Worm (Caenorhabditis elegans) whole organism, midembryonic: Measurements from ENCODE around the gene C49F5.6.

Experiments used
- T22C8.4 ChIP-seq: fragments of 200-800 bp; sonication (Bioruptor generic); IDR thresholded peaks from 2 replicates; pipeline ENCODE4 v1.3.6; 2022; ENCODE audit warnings: missing genetic modification characterization, missing compliant biosample characterization
- cog-1 ChIP-seq: sonication (generic microtip); optimal IDR thresholded peaks from 2 replicates; lab custom pipeline; 2016; ENCODE audit warnings: missing genetic modification characterization, missing compliant biosample characterization
- klf-2 ChIP-seq: fragments of 200-800 bp; sonication (Bioruptor generic); conservative IDR thresholded peaks from 2 replicates; pipeline ENCODE4 v1.3.6; 2022; ENCODE audit warnings: missing genetic modification reagents, missing genetic modification characterization, missing compliant biosample characterization
- ref-1 ChIP-seq: fragments of 200-800 bp; sonication (Bioruptor generic); conservative IDR thresholded peaks from 2 replicates; pipeline ENCODE4 v1.3.6; 2022; ENCODE audit warnings: missing genetic modification reagents, missing genetic modification characterization, missing compliant biosample characterization
- ztf-29 ChIP-seq: fragments of 200-800 bp; sonication (Bioruptor generic); IDR thresholded peaks from 2 replicates; pipeline ENCODE4 v1.3.6; 2022; ENCODE audit warnings: missing genetic modification reagents, missing genetic modification characterization, missing compliant biosample characterization

DNA sequence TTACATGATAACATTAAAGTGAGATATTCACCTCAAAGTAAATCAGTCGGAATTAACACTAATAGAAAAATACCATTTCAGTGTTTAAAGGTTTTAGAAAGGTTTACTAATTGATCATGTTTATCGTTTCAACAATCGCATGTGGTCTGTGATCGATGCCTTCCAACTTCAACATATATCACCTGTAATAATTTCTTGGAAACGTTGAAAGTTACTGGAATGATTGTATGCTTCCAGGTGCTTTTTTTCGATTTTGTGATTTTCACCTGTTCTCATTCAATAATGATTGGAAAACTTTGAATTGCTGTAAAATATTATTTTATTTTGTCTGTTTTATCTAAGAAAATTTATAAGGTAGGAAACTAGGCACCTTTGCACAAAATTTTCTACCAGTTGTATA, 34.4 kb downstream of the C49F5.6 start:
- TF ChIP-seq ref-1 (GFP tag; lab: Robert Waterston, UW) (no peak), ztf-29 (no peak), T22C8.4 (no peak), klf-2 (GFP tag; lab: Robert Waterston, UW) (no peak), cog-1 (tag; lab: Kevin White, UChicago) (no peak)
